Worm (Caenorhabditis elegans): ENCODE measurements around the gene rol-6.

Gene rol-6

ce11 chrII:8747246-8747938 lies 14.5 kb downstream of the rol-6 start (continued):
- TF ChIP-seq ztf-11 (tag; optimal IDR thresholded peaks at IDR 0.05) (no peak), pqm-1 (tag; optimal IDR thresholded peaks at IDR 0.05) (no peak), ceh-16 (tag; optimal IDR thresholded peaks at IDR 0.05) (no peak), zag-1 (tag; optimal IDR thresholded peaks at IDR 0.05) (no peak), nhr-11 (tag; optimal IDR thresholded peaks at IDR 0.05) (no peak), elt-1 (tag; optimal IDR thresholded peaks at IDR 0.05) (no peak), nhr-23 (tag; optimal IDR thresholded peaks at IDR 0.05) (peak; percentile 42), elt-3 (tag; optimal IDR thresholded peaks at IDR 0.05) (peak in 1 of 3 experiments; percentile 72), snpc-4 (tag; optimal IDR thresholded peaks at IDR 0.05) (no peak), ceh-28 (tag; optimal IDR thresholded peaks at IDR 0.05) (no peak), ama-1 (optimal IDR thresholded peaks at IDR 0.05) (peak; percentile 99), jun-1 (tag; optimal IDR thresholded peaks at IDR 0.05) (no peak), fkh-10 (GFP tag; optimal IDR thresholded peaks at IDR 0.05) (no peak), nhr-67 (tag; optimal IDR thresholded peaks at IDR 0.05) (no peak), elt-2 (tag; optimal IDR thresholded peaks at IDR 0.05) (peak; percentile 60), lin-39 (tag; optimal IDR thresholded peaks at IDR 0.05) (peak; percentile 52), lsy-12 (tag; optimal IDR thresholded peaks at IDR 0.05) (peak; percentile 55), unc-39 (tag; optimal IDR thresholded peaks at IDR 0.05) (no peak), nhr-237 (tag; optimal IDR thresholded peaks at IDR 0.05) (no peak)

DNA sequence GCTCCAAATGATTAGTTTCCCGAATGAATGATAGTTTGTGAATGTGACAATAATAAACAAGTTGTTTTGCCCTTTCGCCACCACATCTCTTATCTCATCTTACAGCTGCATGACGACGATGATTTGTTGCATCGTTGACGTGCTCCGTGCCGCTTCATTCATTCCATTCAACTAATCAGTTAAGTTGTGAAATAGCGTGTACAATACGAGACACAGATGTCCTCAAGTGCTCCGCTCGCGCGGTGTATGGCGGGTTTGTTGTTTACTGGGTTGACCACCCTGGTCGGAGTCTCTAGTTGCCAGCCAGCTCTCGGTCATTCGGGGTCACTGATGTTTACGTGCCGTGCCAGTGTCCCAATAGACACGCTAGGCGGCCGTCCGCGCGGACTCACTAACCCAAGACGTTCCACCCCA lies 15.1 kb downstream of the rol-6 start:
- TF ChIP-seq pqm-1 (tag; optimal IDR thresholded peaks at IDR 0.05), result peak; percentile 73
- peak; percentile 19 for TF ChIP-seq elt-2 (tag; optimal IDR thresholded peaks at IDR 0.05)
- TF ChIP-seq fos-1 (tag; optimal IDR thresholded peaks at IDR 0.05), result no peak
- peak; percentile 57 for TF ChIP-seq pha-4 (tag; optimal IDR thresholded peaks at IDR 0.05)
- TF ChIP-seq hmg-11 (tag; optimal IDR thresholded peaks at IDR 0.05), result no peak
- no peak for TF ChIP-seq aly-2 (tag; optimal IDR thresholded peaks at IDR 0.05)
- no peak for TF ChIP-seq jun-1 (tag; optimal IDR thresholded peaks at IDR 0.05)
- TF ChIP-seq ceh-82 (tag; optimal IDR thresholded peaks at IDR 0.05), result no peak

- TF ChIP-seq jun-1 (tag; optimal IDR thresholded peaks at IDR 0.05), result no peak
- TF ChIP-seq egl-5 (tag; optimal IDR thresholded peaks at IDR 0.05), result no peak
- TF ChIP-seq nhr-43 (tag; optimal IDR thresholded peaks at IDR 0.05; ENCODE audit: poor library complexity, severe bottlenecking), result no peak
- no peak for TF ChIP-seq ceh-16 (tag; optimal IDR thresholded peaks at IDR 0.05)
- no peak for TF ChIP-seq sea-2 (GFP tag; optimal IDR thresholded peaks at IDR 0.05)
These were observed 15.8 kb downstream of the rol-6 start for ce11 chrII:8748638-8749037.

DNA sequence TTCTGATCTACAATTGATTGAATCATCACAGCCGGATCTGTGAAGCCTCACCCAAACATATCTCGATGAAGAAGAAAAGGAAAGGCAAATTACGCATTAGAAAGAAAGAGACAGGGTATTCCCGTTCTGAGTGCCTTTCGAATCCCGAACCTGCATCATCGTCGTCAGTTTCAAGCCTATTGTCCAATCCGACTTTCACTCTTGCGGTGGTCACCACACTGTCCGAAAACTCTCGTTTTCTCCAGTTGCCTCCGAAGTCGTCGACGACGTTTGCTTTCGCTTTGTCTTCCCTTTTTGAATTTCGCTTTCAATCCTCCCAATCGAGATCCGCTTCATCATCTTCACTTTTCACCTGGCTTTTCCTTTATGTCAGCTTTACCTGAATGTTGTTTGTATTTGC lies 16.2 kb downstream of the rol-6 start:
- TF ChIP-seq nhr-23 (tag; optimal IDR thresholded peaks at IDR 0.05), result peak; percentile 35
- peak; percentile 34 for TF ChIP-seq nhr-25 (tag; optimal IDR thresholded peaks at IDR 0.05)
- no peak for TF ChIP-seq tbx-2 (tag; optimal IDR thresholded peaks at IDR 0.05)
- no peak for TF ChIP-seq zag-1 (tag; optimal IDR thresholded peaks at IDR 0.05)
- peak; percentile 24 for TF ChIP-seq nhr-43 (tag; optimal IDR thresholded peaks at IDR 0.05; ENCODE audit: poor library complexity, severe bottlenecking)

DNA sequence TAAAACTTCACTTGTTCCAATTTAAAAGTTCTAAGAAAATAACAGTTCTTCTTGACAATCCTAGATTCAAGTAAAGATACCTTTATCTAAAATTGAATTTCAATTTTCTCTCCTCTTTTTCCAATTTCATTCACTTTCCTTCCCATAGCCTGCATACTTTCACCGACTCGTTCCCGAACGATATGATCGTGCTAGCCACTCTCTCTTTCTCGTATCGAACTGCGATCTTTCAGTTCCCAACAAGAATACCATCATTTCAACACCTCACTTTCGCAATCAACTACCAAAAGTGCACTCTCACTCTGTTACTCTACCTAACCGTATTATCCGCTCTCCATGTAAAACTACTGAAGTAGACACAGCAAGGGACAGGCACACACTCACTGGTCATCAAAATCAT lies 17.2 kb downstream of the rol-6 start:
- TF ChIP-seq nhr-23 (tag; optimal IDR thresholded peaks at IDR 0.05) (peak; percentile 13), tbx-2 (tag; optimal IDR thresholded peaks at IDR 0.05) (no peak), elt-1 (tag; optimal IDR thresholded peaks at IDR 0.05) (peak; percentile 79)

- TF ChIP-seq elt-2 (tag; optimal IDR thresholded peaks at IDR 0.05), result no peak
- no peak for TF ChIP-seq tbx-2 (tag; optimal IDR thresholded peaks at IDR 0.05)
- TF ChIP-seq elt-1 (tag; optimal IDR thresholded peaks at IDR 0.05), result no peak
- TF ChIP-seq nhr-25 (tag; optimal IDR thresholded peaks at IDR 0.05), result peak; percentile 81
- TF ChIP-seq elt-3 (tag; optimal IDR thresholded peaks at IDR 0.05), result peak in 1 of 3 experiments; percentile 54
- TF ChIP-seq aly-2 (tag; optimal IDR thresholded peaks at IDR 0.05), result no peak
- TF ChIP-seq nhr-43 (tag; optimal IDR thresholded peaks at IDR 0.05; ENCODE audit: poor library complexity, severe bottlenecking), result peak; percentile 66
- no peak for TF ChIP-seq nhr-77 (tag; optimal IDR thresholded peaks at IDR 0.05)
- TF ChIP-seq nhr-23 (tag; optimal IDR thresholded peaks at IDR 0.05), result peak; percentile 97
- TF ChIP-seq fos-1 (tag; optimal IDR thresholded peaks at IDR 0.05), result peak; percentile 38
These were observed 18.2 kb downstream of the rol-6 start for ce11 chrII:8751042-8751441.
